Worm (Caenorhabditis elegans): ENCODE results near the gene F38B6.2.
A peak's percentile ranks its signal among the peaks of the same experiment; 100 is the strongest.

DNA sequence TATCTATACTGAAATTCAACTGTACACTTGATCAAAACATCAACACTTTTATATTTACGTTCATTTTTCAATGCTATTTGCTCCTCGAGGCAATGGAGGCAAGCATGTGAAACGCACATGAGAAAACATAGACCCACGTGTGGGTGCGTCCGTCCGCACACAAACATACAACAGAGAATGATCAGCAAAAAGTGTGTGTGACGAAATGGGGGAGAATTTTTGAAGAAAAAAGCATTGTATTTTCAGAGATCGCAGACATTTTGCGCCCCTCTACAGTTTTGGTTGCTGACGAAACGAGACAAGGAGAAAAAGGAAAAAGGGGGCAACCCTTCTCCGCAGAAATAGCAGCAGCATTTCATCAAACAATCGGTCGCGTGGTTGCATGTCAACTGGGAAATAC lies 51.8 kb downstream of the F38B6.2 start:
- no peak for TF ChIP-seq elt-1 (tag; optimal IDR thresholded peaks at IDR 0.05; ENCODE audit: borderline replicate concordance, insufficient read depth)
- TF ChIP-seq unc-62 (GFP tag; optimal IDR thresholded peaks at IDR 0.05) = no peak
- no peak for TF ChIP-seq mep-1 (tag; optimal IDR thresholded peaks at IDR 0.05)
- TF ChIP-seq snpc-4 (tag; optimal IDR thresholded peaks at IDR 0.05) = no peak
- TF ChIP-seq nhr-76 (tag; optimal IDR thresholded peaks at IDR 0.05) = no peak
- no peak for TF ChIP-seq ces-1 (GFP tag; optimal IDR thresholded peaks at IDR 0.05)
- TF ChIP-seq pha-4 (tag; optimal IDR thresholded peaks at IDR 0.05) = peak; percentile 75
- no peak for TF ChIP-seq zip-8 (tag; optimal IDR thresholded peaks at IDR 0.05)
- TF ChIP-seq lin-32 (GFP tag; optimal IDR thresholded peaks at IDR 0.05) = no peak
- no peak for TF ChIP-seq hlh-1 (tag; optimal IDR thresholded peaks at IDR 0.05)
- TF ChIP-seq lin-13 (tag; optimal IDR thresholded peaks at IDR 0.05) = no peak
